Worm (Caenorhabditis elegans): Measurements from ENCODE around the gene F15G9.5.

DNA sequence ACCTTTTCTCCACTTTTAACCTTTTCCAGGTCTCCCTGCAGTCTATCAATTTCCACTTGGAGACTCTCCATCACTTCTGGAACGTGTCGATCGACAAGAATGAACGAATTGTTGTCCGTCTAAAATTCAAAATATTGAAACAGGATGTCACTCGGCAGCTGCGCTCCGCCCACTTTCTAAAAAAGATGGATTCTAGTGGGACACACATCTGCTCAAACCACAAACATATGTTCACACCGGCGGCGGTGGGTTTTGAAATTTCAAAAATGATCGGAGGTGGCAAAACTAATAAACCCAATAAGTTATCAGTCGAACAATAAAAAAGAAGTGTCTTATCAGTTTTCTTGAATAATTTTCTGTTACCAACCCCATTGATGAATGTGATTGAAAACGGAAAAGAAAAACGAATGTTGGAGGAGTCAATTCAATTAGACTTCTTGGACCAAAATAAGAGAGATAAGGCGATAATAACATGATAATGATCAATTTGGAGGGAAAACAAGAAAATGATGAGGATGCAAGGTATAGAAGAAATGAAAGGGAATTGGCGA is 44.8 kb upstream of the F15G9.5 start:
- no peak for TF ChIP-seq him-1 (tag; optimal IDR thresholded peaks at IDR 0.05)
- no peak for TF ChIP-seq dao-5 (tag; optimal IDR thresholded peaks at IDR 0.05)
